Fruit fly (Drosophila melanogaster) whole organism, embryonic: ENCODE data around the gene OtopLc.

Source experiments
- B-H1 ChIP-seq: fragments of 200-800 bp; sonication (Bioruptor generic); IDR thresholded peaks from 3 replicates; pipeline ENCODE4 v1.3.6; 2022; ENCODE audit warnings: missing biosample characterization, missing genetic modification characterization
- Bgb ChIP-seq: fragments of 200-800 bp; sonication (Bioruptor generic); IDR thresholded peaks from 2 replicates; pipeline ENCODE4 v1.3.6; 2022; ENCODE audit warnings: missing biosample characterization, missing genetic modification characterization; ENCODE audit not compliant: partially characterized antibody
- CG10654 ChIP-seq: fragments of 200-800 bp; sonication (Bioruptor generic); optimal IDR thresholded peaks from 2 replicates; lab custom pipeline; 2016; ENCODE audit warnings: missing biosample characterization, missing genetic modification characterization
- CG11398 ChIP-seq: fragments of 200-800 bp; sonication (Bioruptor generic); optimal IDR thresholded peaks from 2 replicates; lab custom pipeline; 2016; ENCODE audit warnings: missing biosample characterization, missing genetic modification characterization
- CG11696 ChIP-seq: fragments of 200-800 bp; sonication (Bioruptor generic); IDR thresholded peaks from 2 replicates; pipeline ENCODE4 v1.3.6; 2022; ENCODE audit warnings: missing biosample characterization, missing genetic modification characterization
- CG1233 ChIP-seq: fragments of 200-800 bp; sonication (Bioruptor generic); optimal IDR thresholded peaks from 4 replicates; lab custom pipeline; 2018; ENCODE audit warnings: missing biosample characterization, mild to moderate bottlenecking, missing genetic modification characterization
- CG14014 ChIP-seq: fragments of 200-800 bp; sonication (Bioruptor generic); IDR thresholded peaks from 2 replicates; pipeline ENCODE4 v1.3.6; 2022; ENCODE audit warnings: missing biosample characterization, missing genetic modification characterization
- CG1529 ChIP-seq: fragments of 200-800 bp; sonication (Bioruptor generic); optimal IDR thresholded peaks from 3 replicates; lab custom pipeline; 2018; ENCODE audit warnings: missing biosample characterization, missing genetic modification characterization
- CG16863 ChIP-seq: fragments of 200-800 bp; sonication (Bioruptor generic); optimal IDR thresholded peaks from 3 replicates; lab custom pipeline; 2016; ENCODE audit warnings: missing biosample characterization, missing genetic modification characterization
- CG17328 ChIP-seq: fragments of 200-800 bp; sonication (Bioruptor generic); IDR thresholded peaks from 2 replicates; pipeline ENCODE4 v1.3.6; 2022; ENCODE audit warnings: missing biosample characterization, missing genetic modification characterization
- CG17361 ChIP-seq: fragments of 200-800 bp; sonication (Bioruptor generic); IDR thresholded peaks from 3 replicates; pipeline ENCODE4 v1.3.6; 2022; ENCODE audit warnings: missing biosample characterization, missing genetic modification characterization
- CG17612 ChIP-seq: fragments of 200-800 bp; sonication (Bioruptor generic); IDR thresholded peaks from 2 replicates; pipeline ENCODE4 v1.3.6; 2022; ENCODE audit warnings: missing biosample characterization, missing genetic modification characterization
- CG17912 ChIP-seq: fragments of 200-800 bp; sonication (Bioruptor generic); optimal IDR thresholded peaks from 2 replicates; lab custom pipeline; 2018; ENCODE audit warnings: missing biosample characterization, mild to moderate bottlenecking, missing genetic modification characterization
- CG18764 ChIP-seq: fragments of 200-800 bp; sonication (Bioruptor generic); optimal IDR thresholded peaks from 3 replicates; lab custom pipeline; 2016; ENCODE audit warnings: missing biosample characterization, missing genetic modification characterization
- CG34224 ChIP-seq: fragments of 200-800 bp; sonication (Bioruptor generic); IDR thresholded peaks from 3 replicates; pipeline ENCODE4 v1.3.6; 2022; ENCODE audit warnings: missing biosample characterization, missing genetic modification characterization; ENCODE audit not compliant: partially characterized antibody
- CG4328 ChIP-seq: fragments of 200-800 bp; sonication (Bioruptor generic); optimal IDR thresholded peaks from 3 replicates; lab custom pipeline; 2017; ENCODE audit warnings: missing biosample characterization, missing genetic modification reagents, missing genetic modification characterization
- CG4360 ChIP-seq: fragments of 200-800 bp; sonication (Bioruptor generic); IDR thresholded peaks from 2 replicates; pipeline ENCODE4 v1.3.6; 2022; ENCODE audit warnings: missing biosample characterization, missing genetic modification characterization
- CG43689 ChIP-seq: fragments of 200-800 bp; sonication (Bioruptor generic); IDR thresholded peaks from 2 replicates; pipeline ENCODE4 v1.3.6; 2022; ENCODE audit warnings: missing biosample characterization, missing genetic modification characterization
- CG4730 ChIP-seq: fragments of 200-800 bp; sonication (Bioruptor generic); IDR thresholded peaks from 2 replicates; pipeline ENCODE4 v1.3.6; 2022; ENCODE audit warnings: missing biosample characterization, missing genetic modification characterization
- CG6654 ChIP-seq: fragments of 200-800 bp; sonication (Bioruptor generic); optimal IDR thresholded peaks from 2 replicates; lab custom pipeline; 2017; ENCODE audit warnings: missing biosample characterization, mild to moderate bottlenecking, missing genetic modification characterization
- CG7556 ChIP-seq: fragments of 200-800 bp; sonication (Bioruptor generic); optimal IDR thresholded peaks from 2 replicates; lab custom pipeline; 2017; ENCODE audit warnings: missing biosample characterization, mild to moderate bottlenecking, missing genetic modification characterization
- CG7786 ChIP-seq: fragments of 200-800 bp; sonication (Bioruptor generic); optimal IDR thresholded peaks from 2 replicates; lab custom pipeline; 2016; ENCODE audit warnings: missing biosample characterization, missing genetic modification characterization
- CrebB ChIP-seq: fragments of 200-800 bp; sonication (Bioruptor generic); optimal IDR thresholded peaks from 3 replicates; lab custom pipeline; 2018; ENCODE audit warnings: missing biosample characterization, mild to moderate bottlenecking, missing genetic modification characterization
- Dp ChIP-seq: fragments of 200-800 bp; sonication (Bioruptor generic); optimal IDR thresholded peaks from 2 replicates; lab custom pipeline; 2018; ENCODE audit warnings: missing biosample characterization, mild to moderate bottlenecking, missing genetic modification characterization, moderate library complexity
- GATAe ChIP-seq: fragments of 200-800 bp; sonication (Bioruptor generic); conservative IDR thresholded peaks from 2 replicates; pipeline ENCODE4 v1.3.6; 2022; ENCODE audit warnings: missing biosample characterization, missing genetic modification characterization
- H15 ChIP-seq: fragments of 200-800 bp; sonication (Bioruptor generic); IDR thresholded peaks from 3 replicates; pipeline ENCODE4 v1.3.6; 2022; ENCODE audit warnings: missing biosample characterization, missing genetic modification characterization
- HLH3B ChIP-seq: fragments of 200-800 bp; sonication (Bioruptor generic); IDR thresholded peaks from 2 replicates; pipeline ENCODE4 v1.3.6; 2022; ENCODE audit warnings: missing biosample characterization, missing genetic modification characterization
- Hand ChIP-seq: fragments of 200-800 bp; sonication (Bioruptor generic); optimal IDR thresholded peaks from 2 replicates; lab custom pipeline; 2017; ENCODE audit warnings: mild to moderate bottlenecking, missing biosample characterization, missing genetic modification reagents, missing genetic modification characterization
- Hmr ChIP-seq: fragments of 200-800 bp; sonication (Bioruptor generic); optimal IDR thresholded peaks from 3 replicates; lab custom pipeline; 2017; ENCODE audit warnings: mild to moderate bottlenecking, missing biosample characterization, missing genetic modification reagents, missing genetic modification characterization
- Rx ChIP-seq: fragments of 200-800 bp; sonication (Bioruptor generic); IDR thresholded peaks from 2 replicates; pipeline ENCODE4 v1.3.6; 2022; ENCODE audit warnings: missing biosample characterization, missing genetic modification characterization
- Sry-β ChIP-seq: fragments of 200-800 bp; sonication (Bioruptor generic); optimal IDR thresholded peaks from 2 replicates; lab custom pipeline; 2018; ENCODE audit warnings: missing biosample characterization, mild to moderate bottlenecking, missing genetic modification characterization, moderate library complexity
- Sry-δ ChIP-seq: fragments of 200-800 bp; sonication (Bioruptor generic); optimal IDR thresholded peaks from 2 replicates; lab custom pipeline; 2016; ENCODE audit warnings: missing biosample characterization, missing genetic modification characterization
- Taf1 ChIP-seq: fragments of 200-800 bp; sonication (Bioruptor generic); IDR thresholded peaks from 2 replicates; pipeline ENCODE4 v1.3.6; 2022; ENCODE audit warnings: missing biosample characterization, missing genetic modification characterization
- Tbp ChIP-seq: fragments of >200 bp; optimal IDR thresholded peaks from 2 replicates; lab custom pipeline; 2018; ENCODE audit warnings: missing biosample characterization, missing genetic modification characterization
- Usf ChIP-seq: fragments of 200-800 bp; sonication (Bioruptor generic); optimal IDR thresholded peaks from 2 replicates; lab custom pipeline; 2017; ENCODE audit warnings: missing genotype, missing biosample characterization, missing genetic modification characterization
- ato ChIP-seq: fragments of 200-800 bp; sonication (Bioruptor generic); IDR thresholded peaks from 2 replicates; pipeline ENCODE4 v1.3.6; 2022; ENCODE audit warnings: missing biosample characterization, missing genetic modification characterization; ENCODE audit not compliant: partially characterized antibody
- dati ChIP-seq: fragments of 200-800 bp; sonication (Bioruptor generic); IDR thresholded peaks from 2 replicates; pipeline ENCODE4 v1.3.6; 2022; ENCODE audit warnings: missing biosample characterization, missing genetic modification characterization
- dysf ChIP-seq: fragments of 200-800 bp; sonication (Bioruptor generic); IDR thresholded peaks from 3 replicates; pipeline ENCODE4 v1.3.6; 2022; ENCODE audit warnings: missing biosample characterization, missing genetic modification characterization
- emc ChIP-seq: fragments of 200-800 bp; sonication (Bioruptor generic); optimal IDR thresholded peaks from 2 replicates; lab custom pipeline; 2016; ENCODE audit warnings: missing biosample characterization, missing genetic modification characterization
- esg ChIP-seq: fragments of 200-800 bp; sonication (Bioruptor generic); conservative IDR thresholded peaks from 2 replicates; pipeline ENCODE4 v1.3.6; 2022; ENCODE audit warnings: missing biosample characterization, missing genetic modification characterization
- exex ChIP-seq: fragments of 200-800 bp; sonication (Bioruptor generic); optimal IDR thresholded peaks from 4 replicates; lab custom pipeline; 2018; ENCODE audit warnings: missing biosample characterization, mild to moderate bottlenecking, missing genetic modification characterization, moderate library complexity
- fd102C ChIP-seq: fragments of 200-800 bp; sonication (Bioruptor generic); optimal IDR thresholded peaks from 2 replicates; lab custom pipeline; 2018; ENCODE audit warnings: missing biosample characterization, mild to moderate bottlenecking, missing genetic modification characterization, moderate library complexity
- fd64A ChIP-seq: fragments of 200-800 bp; sonication (Bioruptor generic); optimal IDR thresholded peaks from 3 replicates; lab custom pipeline; 2018; ENCODE audit warnings: missing biosample characterization, mild to moderate bottlenecking, missing genetic modification characterization
- ham ChIP-seq: fragments of 200-800 bp; sonication (Bioruptor generic); IDR thresholded peaks from 2 replicates; pipeline ENCODE4 v1.3.6; 2022; ENCODE audit warnings: missing biosample characterization, missing genetic modification characterization
- inv ChIP-seq: fragments of 200-800 bp; sonication (Bioruptor generic); IDR thresholded peaks from 2 replicates; pipeline ENCODE4 v1.3.6; 2022; ENCODE audit warnings: missing biosample characterization, missing genetic modification characterization; ENCODE audit not compliant: partially characterized antibody
- kni ChIP-seq: fragments of 200-800 bp; sonication (Bioruptor generic); optimal IDR thresholded peaks from 3 replicates; lab custom pipeline; 2017; ENCODE audit warnings: mild to moderate bottlenecking, missing biosample characterization, missing genetic modification reagents, missing genetic modification characterization
- lbe ChIP-seq: fragments of 200-800 bp; sonication (Bioruptor generic); optimal IDR thresholded peaks from 2 replicates; lab custom pipeline; 2016; ENCODE audit warnings: missing biosample characterization, mild to moderate bottlenecking, missing genetic modification characterization
- org-1 ChIP-seq: fragments of 200-800 bp; sonication (Bioruptor generic); optimal IDR thresholded peaks from 2 replicates; lab custom pipeline; 2017; ENCODE audit warnings: missing biosample characterization, missing genetic modification characterization
- psq ChIP-seq: fragments of 200-800 bp; sonication (Bioruptor generic); optimal IDR thresholded peaks from 2 replicates; lab custom pipeline; 2017; ENCODE audit warnings: missing biosample characterization, missing genetic modification characterization
- sd ChIP-seq: fragments of 200-800 bp; sonication (Bioruptor generic); optimal IDR thresholded peaks from 3 replicates; lab custom pipeline; 2018; ENCODE audit warnings: missing biosample characterization, mild to moderate bottlenecking, missing genetic modification characterization, moderate library complexity
- sr ChIP-seq: fragments of 200-800 bp; sonication (Bioruptor generic); IDR thresholded peaks from 3 replicates; pipeline ENCODE4 v1.3.6; 2022; ENCODE audit warnings: missing biosample characterization, missing genetic modification characterization
- tgo ChIP-seq: fragments of 200-800 bp; sonication (Bioruptor generic); IDR thresholded peaks from 3 replicates; pipeline ENCODE4 v1.3.6; 2022; ENCODE audit warnings: missing biosample characterization, missing genetic modification characterization

OtopLc gene

dm6 chrX:5665902-5666301 lies 3.2 kb upstream of the OtopLc start, which contains the start of the genes Sirt4 and CG4119 (continued):
- TF ChIP-seq CG14014 (GFP tag; lab: Robert Waterston, UW) (no peak), CrebB (no peak), Hand (no peak), Bgb (GFP tag; lab: Robert Waterston, UW) (peak; percentile 99), lbe (GFP tag; lab: Kevin White, UChicago) (no peak), GATAe (no peak), exex (no peak), CG4730 (no peak), dati (GFP tag; lab: Robert Waterston, UW) (no peak), dysf (GFP tag; lab: Robert Waterston, UW) (no peak), Hmr (GFP tag; lab: Kevin White, UChicago) (peak; percentile 40), tgo (GFP tag; lab: Robert Waterston, UW) (no peak), ham (no peak), sr (GFP tag; lab: Robert Waterston, UW) (no peak), fd64A (GFP tag; lab: Kevin White, UChicago) (no peak), CG7786 (peak; percentile 19), CG17912 (GFP tag; lab: Kevin White, UChicago) (no peak), CG11398 (no peak), CG6654 (no peak), CG18764 (GFP tag; lab: Kevin White, UChicago) (no peak), Rx (GFP tag; lab: Robert Waterston, UW) (no peak), esg (GFP tag; lab: Robert Waterston, UW) (no peak), CG1529 (GFP tag; lab: Kevin White, UChicago) (no peak), CG17612 (GFP tag; lab: Robert Waterston, UW) (no peak), Tbp (GFP tag; lab: Kevin White, UChicago) (no peak), Sry-δ (peak; percentile 99), sd (tag; lab: Kevin White, UChicago) (peak; percentile 19), H15 (GFP tag; lab: Robert Waterston, UW) (peak; percentile 30; the same call in 1 of the 3 replicates), CG1233 (GFP tag; lab: Kevin White, UChicago) (no peak), org-1 (GFP tag; lab: Kevin White, UChicago) (no peak), CG7556 (GFP tag; lab: Kevin White, UChicago) (no peak), psq (GFP tag; lab: Kevin White, UChicago) (no peak), CG4360 (GFP tag; lab: Robert Waterston, UW) (no peak), ato (GFP tag; lab: Robert Waterston, UW) (peak; percentile 98), CG34224 (GFP tag; lab: Robert Waterston, UW) (peak; percentile 94), B-H1 (GFP tag; lab: Robert Waterston, UW) (no peak), kni (GFP tag; lab: Kevin White, UChicago) (no peak), CG43689 (no peak), HLH3B (GFP tag; lab: Robert Waterston, UW) (no peak), Dp (GFP tag; lab: Kevin White, UChicago) (peak; percentile 52), inv (GFP tag; lab: Robert Waterston, UW) (peak; percentile 94), CG17328 (GFP tag; lab: Robert Waterston, UW) (no peak), CG4328 (GFP tag; lab: Kevin White, UChicago) (no peak), CG16863 (GFP tag; lab: Kevin White, UChicago) (no peak), Taf1 (GFP tag; lab: Robert Waterston, UW) (0 out of 2 replicates have a peak, but pooled peaks have one; percentile 16), CG11696 (no peak), Sry-β (peak; percentile 11), CG10654 (GFP tag; lab: Kevin White, UChicago) (no peak), Usf (GFP tag; lab: Kevin White, UChicago) (no peak), CG17361 (0 out of 3 replicates have a peak, but pooled peaks have one; percentile 17), emc (GFP tag; lab: Kevin White, UChicago) (no peak), fd102C (GFP tag; lab: Kevin White, UChicago) (no peak)
